Fruit fly (Drosophila melanogaster): ENCODE data around the gene colt.

colt gene

dm6 chr2L:2729882-2730281 lies 40.0 kb downstream of the colt start (continued):
- TF ChIP-seq p53 (GFP tag; optimal IDR thresholded peaks at IDR 0.05) (no peak), CG4360 (GFP tag; IDR thresholded peaks at IDR 0.05) (no peak), chm (GFP tag; IDR thresholded peaks at IDR 0.05) (no peak; the same call in 1 of the 2 replicates), CG6654 (GFP tag; optimal IDR thresholded peaks at IDR 0.05) (no peak), dmrt99B (tag; optimal IDR thresholded peaks at IDR 0.05) (peak; percentile 28), MBD-R2 (GFP tag; IDR thresholded peaks at IDR 0.05) (peak; percentile 7; the same call in 1 of the 2 replicates), BtbVII (GFP tag; optimal IDR thresholded peaks at IDR 0.05) (peak; percentile 41), salm (tag; optimal IDR thresholded peaks at IDR 0.05) (no peak), Fer3 (tag; optimal IDR thresholded peaks at IDR 0.05) (peak; percentile 66), CG3407 (GFP tag; optimal IDR thresholded peaks at IDR 0.05) (no peak), CG17328 (GFP tag; IDR thresholded peaks at IDR 0.05) (no peak), tx (GFP tag; optimal IDR thresholded peaks at IDR 0.05) (no peak), CG6765 (GFP tag; optimal IDR thresholded peaks at IDR 0.05) (peak; percentile 49), CG4617 (GFP tag; optimal IDR thresholded peaks at IDR 0.05; ENCODE audit: borderline replicate concordance) (no peak), CG33557 (GFP tag; optimal IDR thresholded peaks at IDR 0.05) (no peak), CG15011 (GFP tag; optimal IDR thresholded peaks at IDR 0.05) (no peak), otp (GFP tag; IDR thresholded peaks at IDR 0.05) (no peak), mam (GFP tag; optimal IDR thresholded peaks at IDR 0.05) (peak; percentile 45), dpn (GFP tag; optimal IDR thresholded peaks at IDR 0.05) (peak; percentile 1 to 61), slp2 (GFP tag; optimal IDR thresholded peaks at IDR 0.05) (no peak), Spps (tag; optimal IDR thresholded peaks at IDR 0.05) (no peak), CG8765 (GFP tag; IDR thresholded peaks at IDR 0.05) (0 out of 2 replicates have a peak, but pooled peaks have one; percentile 28), CG10543 (GFP tag; optimal IDR thresholded peaks at IDR 0.05) (peak; percentile 80), gsb (GFP tag; IDR thresholded peaks at IDR 0.05) (peak; percentile 72), CG43689 (GFP tag; IDR thresholded peaks at IDR 0.05) (no peak), CG4282 (GFP tag; optimal IDR thresholded peaks at IDR 0.05) (no peak), Mad (GFP tag; optimal IDR thresholded peaks at IDR 0.05) (peak; percentile 18), btn (GFP tag; optimal IDR thresholded peaks at IDR 0.05) (no peak), Elba2 (GFP tag; optimal IDR thresholded peaks at IDR 0.05) (no peak), z (GFP tag; IDR thresholded peaks at IDR 0.05) (no peak), CG14710 (tag; optimal IDR thresholded peaks at IDR 0.05) (no peak), mld (GFP tag; IDR thresholded peaks at IDR 0.05; ENCODE audit: partially characterized antibody) (no peak), CG6175 (GFP tag; IDR thresholded peaks at IDR 0.05) (peak; percentile 68; the same call in 1 of the 3 replicates), D (optimal IDR thresholded peaks at IDR 0.05) (no peak), D (GFP tag; optimal IDR thresholded peaks at IDR 0.05) (no peak), HLH54F (GFP tag; optimal IDR thresholded peaks at IDR 0.05) (no peak), NC2α (GFP tag; optimal IDR thresholded peaks at IDR 0.05) (no peak), Hey (tag; optimal IDR thresholded peaks at IDR 0.05) (no peak), Camta (GFP tag; optimal IDR thresholded peaks at IDR 0.05) (no peak), CG7745 (tag; optimal IDR thresholded peaks at IDR 0.05) (no peak), h (optimal IDR thresholded peaks at IDR 0.05) (no peak), Hmx (GFP tag; optimal IDR thresholded peaks at IDR 0.05) (no peak), org-1 (GFP tag; optimal IDR thresholded peaks at IDR 0.05) (no peak), Kr (GFP tag; optimal IDR thresholded peaks at IDR 0.05) (no peak), CoRest (tag; optimal IDR thresholded peaks at IDR 0.05) (no peak), CG10462 (GFP tag; optimal IDR thresholded peaks at IDR 0.05) (no peak), gcm2 (GFP tag; optimal IDR thresholded peaks at IDR 0.05) (no peak), CG8478 (optimal IDR thresholded peaks at IDR 0.05) (no peak), gro (GFP tag; optimal IDR thresholded peaks at IDR 0.05) (no peak), CG4730 (GFP tag; IDR thresholded peaks at IDR 0.05) (peak; percentile 61; the same call in 1 of the 2 replicates), CG8359 (GFP tag; optimal IDR thresholded peaks at IDR 0.05; ENCODE audit: borderline replicate concordance) (peak; percentile 84), dati (GFP tag; IDR thresholded peaks at IDR 0.05) (no peak), CG3995 (GFP tag; optimal IDR thresholded peaks at IDR 0.05) (no peak)
